Worm (Caenorhabditis elegans): Measurements from ENCODE around the gene C23F12.9.

The C23F12.9 gene

ce11 chrX:9391345-9391744, 2.5 kb upstream of the C23F12.9 start, which contains the start of gene C23F12.3:
Gene C23F12.3, plus strand, starts transcription at chrX:9391645.
- TF ChIP-seq ceh-14 (tag; optimal IDR thresholded peaks at IDR 0.05) (no peak), tbx-7 (tag; optimal IDR thresholded peaks at IDR 0.05) (no peak), npax-4 (tag; optimal IDR thresholded peaks at IDR 0.05) (no peak), madf-2 (tag; optimal IDR thresholded peaks at IDR 0.05) (no peak), Y22D7AL.16 (tag; optimal IDR thresholded peaks at IDR 0.05) (no peak), ceh-45 (GFP tag; IDR thresholded peaks at IDR 0.05) (no peak), pax-1 (tag; optimal IDR thresholded peaks at IDR 0.05) (no peak), pha-2 (tag; optimal IDR thresholded peaks at IDR 0.05) (no peak), unc-55 (GFP tag; optimal IDR thresholded peaks at IDR 0.05) (no peak), eyg-1 (tag; optimal IDR thresholded peaks at IDR 0.05) (no peak), T23F11.4 (GFP tag; optimal IDR thresholded peaks at IDR 0.05) (no peak), tbx-2 (tag; optimal IDR thresholded peaks at IDR 0.05) (no peak), pha-4 (tag; optimal IDR thresholded peaks at IDR 0.05) (no peak), lim-6 (tag; optimal IDR thresholded peaks at IDR 0.05) (no peak), lin-11 (tag; optimal IDR thresholded peaks at IDR 0.05) (no peak)

- no peak for TF ChIP-seq ceh-24 (tag; optimal IDR thresholded peaks at IDR 0.05)
- TF ChIP-seq unc-3 (GFP tag; conservative IDR thresholded peaks at IDR 0.05): no peak
- no peak for TF ChIP-seq unc-3 (tag; optimal IDR thresholded peaks at IDR 0.05)
- no peak for TF ChIP-seq madf-2 (tag; optimal IDR thresholded peaks at IDR 0.05)
- TF ChIP-seq unc-42 (tag; optimal IDR thresholded peaks at IDR 0.05): no peak
- no peak for TF ChIP-seq elt-4 (tag; optimal IDR thresholded peaks at IDR 0.05)
- no peak for TF ChIP-seq ceh-2 (tag; optimal IDR thresholded peaks at IDR 0.05)
- TF ChIP-seq dve-1 (tag; optimal IDR thresholded peaks at IDR 0.05): no peak
- TF ChIP-seq zip-5 (tag; optimal IDR thresholded peaks at IDR 0.05): no peak
Observed at ce11 chrX:9397401-9397800, 3.6 kb downstream of the C23F12.9 start, which contains the start of gene fln-2. Gene fln-2, plus strand, starts transcription at chrX:9397701.

- peak; percentile 11 for TF ChIP-seq hlh-30 (tag; optimal IDR thresholded peaks at IDR 0.05; ENCODE audit: insufficient read depth)
- TF ChIP-seq ceh-31 (tag; optimal IDR thresholded peaks at IDR 0.05): peak; percentile 16
- peak; percentile 21 for TF ChIP-seq ref-2 (tag; optimal IDR thresholded peaks at IDR 0.05)
- no peak for TF ChIP-seq hlh-15 (tag; optimal IDR thresholded peaks at IDR 0.05)
Observed at ce11 chrX:9401963-9402362, 8.1 kb downstream of the C23F12.9 start.

- no peak for TF ChIP-seq ceh-30 (tag; optimal IDR thresholded peaks at IDR 0.05)
- no peak for TF ChIP-seq sox-4 (tag; optimal IDR thresholded peaks at IDR 0.05)
- no peak for TF ChIP-seq syd-9 (tag; optimal IDR thresholded peaks at IDR 0.05)
- TF ChIP-seq ceh-18 (tag; optimal IDR thresholded peaks at IDR 0.05): no peak
- no peak for TF ChIP-seq ceh-31 (tag; optimal IDR thresholded peaks at IDR 0.05)
- no peak for TF ChIP-seq odd-2 (tag; optimal IDR thresholded peaks at IDR 0.05)
- TF ChIP-seq tbx-7 (tag; optimal IDR thresholded peaks at IDR 0.05): no peak
- no peak for TF ChIP-seq ceh-22 (tag; optimal IDR thresholded peaks at IDR 0.05)
- TF ChIP-seq pros-1 (tag; optimal IDR thresholded peaks at IDR 0.05): no peak
- no peak for TF ChIP-seq ceh-2 (tag; optimal IDR thresholded peaks at IDR 0.05)
- no peak for TF ChIP-seq hlh-6 (tag; optimal IDR thresholded peaks at IDR 0.05)
- TF ChIP-seq Y22D7AL.16 (tag; optimal IDR thresholded peaks at IDR 0.05): no peak
- TF ChIP-seq sox-2 (GFP tag; IDR thresholded peaks at IDR 0.05): no peak
- no peak for TF ChIP-seq ceh-48 (tag; optimal IDR thresholded peaks at IDR 0.05)
- no peak for TF ChIP-seq unc-3 (GFP tag; conservative IDR thresholded peaks at IDR 0.05)
- no peak for TF ChIP-seq unc-3 (tag; optimal IDR thresholded peaks at IDR 0.05)
- no peak for TF ChIP-seq sdc-2 (tag; optimal IDR thresholded peaks at IDR 0.05)
Observed at ce11 chrX:9402464-9402863, 8.6 kb downstream of the C23F12.9 start.
